Worm (Caenorhabditis elegans): ENCODE data around the gene vha-17.
"Not testable (repeated sequence)": the region's sequence is repeated elsewhere in the genome, so short reads cannot be mapped to it uniquely, and the experiment has no call there.

The vha-17 gene

DNA sequence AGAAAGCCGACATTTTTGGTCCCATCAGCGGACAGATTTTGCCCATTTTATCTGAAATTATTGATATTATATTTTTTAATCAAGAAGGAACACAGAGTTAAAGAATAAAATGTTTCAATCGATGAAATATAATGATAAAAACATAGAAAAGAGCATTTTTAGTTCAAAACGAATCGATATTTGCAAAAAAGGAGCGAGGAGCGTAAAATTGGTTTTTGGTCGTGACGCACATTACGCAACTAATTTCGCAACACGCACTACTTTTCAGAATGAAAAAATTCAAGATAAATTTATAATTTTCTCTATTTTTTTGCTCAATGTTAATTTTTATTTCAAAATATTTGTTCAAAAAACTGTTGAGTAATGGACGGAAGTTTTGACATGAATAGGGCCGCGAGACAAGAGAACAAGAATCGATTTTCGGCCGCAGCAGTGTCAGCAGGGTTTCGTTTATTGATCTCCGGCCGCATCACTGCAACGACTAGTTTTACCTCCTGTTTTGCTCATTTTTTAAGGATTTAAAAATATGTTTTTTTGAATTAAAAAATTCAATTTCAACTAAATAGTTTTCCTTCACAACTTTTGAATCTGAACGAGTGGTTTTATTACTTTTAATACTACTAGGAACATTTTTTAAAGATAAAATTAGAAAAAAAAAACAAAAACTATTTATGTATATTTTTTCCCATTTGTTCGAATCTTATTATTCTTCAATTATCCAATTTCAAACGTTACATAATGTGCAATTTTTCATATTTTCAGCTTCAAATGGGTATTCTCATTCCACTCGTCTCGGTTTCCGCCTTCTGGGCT lies at the start of gene vha-17, which contains the start of gene F49C12.12:
TSS of gene vha-17 (plus strand) at position 763 of the 813 bp plus-strand sequence.
TSS of gene F49C12.12 (minus strand) at position 51 of the 813 bp plus-strand sequence.
- TF ChIP-seq T22C8.4 (GFP tag; IDR thresholded peaks at IDR 0.05) = 0 out of 2 replicates have a peak, but pooled peaks have one; percentile 46
- no peak for TF ChIP-seq ztf-29 (GFP tag; IDR thresholded peaks at IDR 0.05)

DNA sequence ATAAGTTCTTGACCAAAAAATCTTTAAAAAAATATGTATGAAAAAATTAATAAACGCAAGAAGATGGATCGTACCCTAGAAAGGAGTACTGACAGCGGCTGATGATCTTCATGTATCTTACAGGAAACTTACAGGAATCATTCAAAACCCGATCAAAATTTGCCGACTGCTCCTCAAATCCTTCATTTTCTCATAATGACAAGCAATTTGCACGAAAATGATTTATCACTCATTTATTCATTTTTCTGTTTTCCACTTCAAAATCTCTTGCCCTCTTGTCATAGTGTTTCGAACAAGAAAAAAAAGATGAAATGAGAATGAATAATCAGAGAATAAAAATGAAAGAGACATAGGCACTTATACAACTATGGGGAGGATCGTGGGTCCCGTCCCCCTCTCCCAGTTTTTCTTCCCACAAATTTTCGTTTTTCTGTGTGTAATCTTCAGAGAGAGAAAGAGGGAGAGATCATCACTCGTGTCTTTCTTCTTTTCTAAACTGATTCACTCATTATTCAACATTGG lies 47.5 kb upstream of the vha-17 start, which contains the start of gene nmy-3:
TSS of gene nmy-3 (plus strand) at position 472 of the 522 bp plus-strand sequence.
- TF ChIP-seq ztf-23 (GFP tag; IDR thresholded peaks at IDR 0.05) = no peak
- no peak for TF ChIP-seq med-1 (GFP tag; optimal IDR thresholded peaks at IDR 0.05; ENCODE audit: insufficient read depth)
- TF ChIP-seq tab-1 (GFP tag; IDR thresholded peaks at IDR 0.05) = no peak
- TF ChIP-seq klf-2 (GFP tag; conservative IDR thresholded peaks at IDR 0.05) = no peak
- TF ChIP-seq cog-1 (tag; optimal IDR thresholded peaks at IDR 0.05) = no peak
- no peak for TF ChIP-seq flt-1 (GFP tag; IDR thresholded peaks at IDR 0.05)
- TF ChIP-seq T22C8.4 (GFP tag; IDR thresholded peaks at IDR 0.05) = no peak

- not testable (repeated sequence) for TF ChIP-seq klf-2 (GFP tag; conservative IDR thresholded peaks at IDR 0.05); tab-1 (GFP tag; IDR thresholded peaks at IDR 0.05); T22C8.4 (GFP tag; IDR thresholded peaks at IDR 0.05)
Measured at ce11 chrIV:9286305-9286704, 35.3 kb upstream of the vha-17 start, which contains the start of gene nhr-267. TSS of gene nhr-267 (minus strand) at chrIV:9286405.

DNA sequence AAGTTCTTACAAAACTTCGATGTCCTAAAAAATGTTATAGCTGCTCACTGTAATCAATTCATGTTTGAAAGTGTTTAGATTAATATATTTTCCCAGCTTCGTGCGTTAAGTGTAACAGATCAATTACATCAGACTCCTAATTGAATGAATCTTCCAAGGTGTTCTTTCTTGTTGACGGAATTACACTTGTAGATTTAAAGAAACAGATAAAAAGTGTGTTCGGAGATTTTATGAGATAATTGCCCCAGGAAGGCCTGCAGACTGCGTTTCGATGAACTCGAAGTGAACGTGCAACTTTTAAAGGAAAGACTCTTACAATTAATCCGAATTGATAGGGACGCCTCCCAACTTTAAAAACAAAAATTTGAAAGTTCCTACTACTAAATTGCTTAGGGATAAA lies 32.0 kb upstream of the vha-17 start:
- TF ChIP-seq med-1 (GFP tag; optimal IDR thresholded peaks at IDR 0.05; ENCODE audit: insufficient read depth) (no peak), ztf-23 (GFP tag; IDR thresholded peaks at IDR 0.05) (no peak), klf-2 (GFP tag; conservative IDR thresholded peaks at IDR 0.05) (no peak), cog-1 (tag; optimal IDR thresholded peaks at IDR 0.05) (no peak), ztf-29 (GFP tag; IDR thresholded peaks at IDR 0.05) (no peak), ref-1 (GFP tag; conservative IDR thresholded peaks at IDR 0.05) (no peak), flt-1 (GFP tag; IDR thresholded peaks at IDR 0.05) (no peak), T22C8.4 (GFP tag; IDR thresholded peaks at IDR 0.05) (no peak), tab-1 (GFP tag; IDR thresholded peaks at IDR 0.05) (no peak)

DNA sequence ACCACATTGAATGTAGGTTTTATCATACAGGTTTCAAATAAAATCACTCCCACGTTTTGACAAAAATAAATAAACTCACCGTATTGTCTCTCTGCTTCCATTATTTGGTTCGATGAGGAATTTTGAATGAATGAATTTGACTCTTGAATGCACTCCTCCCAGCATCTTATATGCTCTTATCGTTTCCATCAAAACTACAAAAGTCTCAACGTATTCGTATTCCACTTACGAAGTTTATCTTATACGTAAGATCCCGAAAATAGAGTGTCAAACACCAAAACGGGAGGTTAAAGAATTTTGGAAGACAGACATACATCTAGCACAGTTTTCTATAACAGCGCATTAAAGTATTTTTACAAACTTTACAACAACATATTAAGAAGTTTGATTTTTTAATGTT lies 27.8 kb upstream of the vha-17 start, which contains the start of gene nhr-264:
TSS of gene nhr-264 (minus strand) at position 101 of the 400 bp plus-strand sequence.
- TF ChIP-seq ztf-23 (GFP tag; IDR thresholded peaks at IDR 0.05); ref-1 (GFP tag; conservative IDR thresholded peaks at IDR 0.05); flt-1 (GFP tag; IDR thresholded peaks at IDR 0.05): not testable (repeated sequence)

DNA sequence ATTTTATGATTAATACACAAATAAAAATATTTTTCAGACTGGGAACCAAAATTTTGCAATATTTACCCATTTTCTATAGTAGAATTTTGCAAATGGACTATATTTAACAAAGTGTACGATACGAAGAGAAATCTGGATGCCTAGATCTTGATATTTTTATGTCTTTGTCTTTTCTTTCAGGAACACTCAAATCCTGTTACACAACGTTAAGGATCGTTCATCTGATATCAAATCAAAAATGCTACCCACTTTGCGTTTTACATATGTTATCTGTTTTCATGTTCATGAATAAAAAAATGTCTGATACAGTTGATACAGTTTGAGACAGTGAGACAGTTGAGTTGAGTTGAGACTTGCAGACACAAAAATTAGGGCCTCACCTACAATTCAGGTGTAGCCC lies 25.3 kb upstream of the vha-17 start, which contains the start of gene F49C12.1:
TSS of gene F49C12.1 (minus strand) at position 70 of the 400 bp plus-strand sequence.
- no peak for TF ChIP-seq med-1 (GFP tag; optimal IDR thresholded peaks at IDR 0.05; ENCODE audit: insufficient read depth)
- TF ChIP-seq ref-1 (GFP tag; conservative IDR thresholded peaks at IDR 0.05) = no peak
- no peak for TF ChIP-seq T22C8.4 (GFP tag; IDR thresholded peaks at IDR 0.05)
- TF ChIP-seq cog-1 (tag; optimal IDR thresholded peaks at IDR 0.05) = no peak
- TF ChIP-seq ztf-23 (GFP tag; IDR thresholded peaks at IDR 0.05) = no peak
- no peak for TF ChIP-seq tab-1 (GFP tag; IDR thresholded peaks at IDR 0.05)
- no peak for TF ChIP-seq ztf-29 (GFP tag; IDR thresholded peaks at IDR 0.05)
- TF ChIP-seq flt-1 (GFP tag; IDR thresholded peaks at IDR 0.05) = no peak
- TF ChIP-seq klf-2 (GFP tag; conservative IDR thresholded peaks at IDR 0.05) = no peak

DNA sequence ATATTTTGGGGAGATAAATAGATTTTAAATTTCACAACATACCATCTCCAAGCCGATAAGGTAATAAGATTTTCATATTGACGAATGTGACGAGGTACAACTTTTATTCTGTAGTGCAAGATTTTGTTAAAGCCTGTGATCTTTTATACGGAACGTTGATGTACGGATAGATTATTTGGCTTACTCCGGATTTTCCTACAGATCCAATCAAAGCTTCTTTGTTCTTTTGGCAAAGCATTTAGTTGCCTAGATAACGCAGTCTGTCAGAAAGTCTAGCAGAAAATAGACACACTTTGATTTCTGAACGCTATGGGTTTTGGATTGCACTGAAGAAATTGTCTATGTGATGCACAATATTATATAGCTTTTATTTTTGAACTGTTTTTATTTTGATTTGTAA lies 22.5 kb upstream of the vha-17 start, which contains the start of gene F49C12.2:
TSS of gene F49C12.2 (minus strand) at position 101 of the 400 bp plus-strand sequence.
- TF ChIP-seq cog-1 (tag; optimal IDR thresholded peaks at IDR 0.05) (no peak), med-1 (GFP tag; optimal IDR thresholded peaks at IDR 0.05; ENCODE audit: insufficient read depth) (no peak), T22C8.4 (GFP tag; IDR thresholded peaks at IDR 0.05) (no peak), ref-1 (GFP tag; conservative IDR thresholded peaks at IDR 0.05) (no peak), tab-1 (GFP tag; IDR thresholded peaks at IDR 0.05) (no peak), ztf-29 (GFP tag; IDR thresholded peaks at IDR 0.05) (no peak), flt-1 (GFP tag; IDR thresholded peaks at IDR 0.05) (no peak), klf-2 (GFP tag; conservative IDR thresholded peaks at IDR 0.05) (no peak), ztf-23 (GFP tag; IDR thresholded peaks at IDR 0.05) (no peak)

DNA sequence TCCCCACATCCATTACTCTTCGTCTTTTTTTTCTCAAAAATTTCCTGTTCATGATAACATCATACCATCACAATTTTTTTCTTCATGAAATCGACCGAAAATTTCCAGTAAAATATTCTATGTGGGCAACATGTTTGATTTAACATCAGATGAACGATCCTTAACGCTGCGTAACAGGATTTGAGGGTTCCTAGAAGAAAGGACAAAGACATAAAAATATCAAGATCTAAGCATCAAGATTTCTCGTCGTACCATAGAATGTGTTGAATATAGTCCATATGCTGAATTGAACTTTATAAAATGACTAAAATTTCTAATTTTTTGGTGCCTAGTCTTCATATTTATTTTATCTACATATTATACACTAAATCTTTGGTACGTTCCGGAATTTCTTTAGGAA lies 21.5 kb upstream of the vha-17 start, which contains the start of gene F49C12.3:
TSS of gene F49C12.3 (plus strand) at position 301 of the 400 bp plus-strand sequence.
- TF ChIP-seq klf-2 (GFP tag; conservative IDR thresholded peaks at IDR 0.05) (no peak), ztf-23 (GFP tag; IDR thresholded peaks at IDR 0.05) (no peak), ztf-29 (GFP tag; IDR thresholded peaks at IDR 0.05) (no peak), ref-1 (GFP tag; conservative IDR thresholded peaks at IDR 0.05) (no peak), cog-1 (tag; optimal IDR thresholded peaks at IDR 0.05) (no peak), tab-1 (GFP tag; IDR thresholded peaks at IDR 0.05) (no peak)

DNA sequence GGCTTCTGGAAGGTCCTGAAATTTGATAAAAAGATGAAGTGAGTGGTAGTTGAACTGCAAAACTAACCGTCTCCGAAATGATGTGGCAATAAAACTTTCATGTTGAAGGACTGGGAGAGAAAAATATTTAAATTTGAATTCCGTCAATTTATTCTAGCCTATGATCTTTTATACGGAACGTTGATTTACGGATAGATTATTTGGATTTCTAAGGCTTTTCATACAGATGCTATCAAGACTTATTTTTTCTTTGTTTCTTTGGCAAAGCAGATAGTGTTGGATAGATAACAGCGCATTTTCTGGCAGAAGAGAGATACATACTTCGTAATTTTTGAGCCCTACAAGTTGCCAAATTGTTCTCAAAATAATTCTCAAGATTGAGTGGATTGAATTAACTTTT lies 17.6 kb upstream of the vha-17 start, which contains the start of gene F49C12.4:
TSS of gene F49C12.4 (minus strand) at position 101 of the 400 bp plus-strand sequence.
- TF ChIP-seq med-1 (GFP tag; optimal IDR thresholded peaks at IDR 0.05; ENCODE audit: insufficient read depth) (no peak), T22C8.4 (GFP tag; IDR thresholded peaks at IDR 0.05) (no peak), klf-2 (GFP tag; conservative IDR thresholded peaks at IDR 0.05) (no peak), ref-1 (GFP tag; conservative IDR thresholded peaks at IDR 0.05) (no peak), ztf-29 (GFP tag; IDR thresholded peaks at IDR 0.05) (no peak), tab-1 (GFP tag; IDR thresholded peaks at IDR 0.05) (no peak), flt-1 (GFP tag; IDR thresholded peaks at IDR 0.05) (no peak), cog-1 (tag; optimal IDR thresholded peaks at IDR 0.05) (no peak), ztf-23 (GFP tag; IDR thresholded peaks at IDR 0.05) (no peak)

Data from whole organism, midembryonic.